Worm (Caenorhabditis elegans) whole organism, L3 larva: Measurements from ENCODE around the gene siah-1.

Experiments
- R02D3.7 ChIP-seq: fragments of 150-350 bp; optimal IDR thresholded peaks from 2 replicates; lab custom pipeline; 2014; ENCODE audit warnings: missing biosample characterization, missing genetic modification characterization
- ceh-28 ChIP-seq: fragments of 150-350 bp; optimal IDR thresholded peaks from 2 replicates; lab custom pipeline; 2014; ENCODE audit warnings: missing biosample characterization, missing genetic modification reagents, missing genetic modification characterization
- egl-5 ChIP-seq: fragments of 150-350 bp; optimal IDR thresholded peaks from 2 replicates; lab custom pipeline; 2017; ENCODE audit warnings: missing biosample characterization, missing genetic modification reagents, missing genetic modification characterization, inconsistent platforms
- elt-2 ChIP-seq: sonication (generic microtip); optimal IDR thresholded peaks from 2 replicates; lab custom pipeline; 2016; ENCODE audit warnings: missing genetic modification reagents, mild to moderate bottlenecking, missing genetic modification characterization, missing compliant biosample characterization
- elt-3 ChIP-seq, 3 experiments: fragments of 150-350 bp in 1 of 3; sonication (generic microtip) in 2 of 3; optimal IDR thresholded peaks; 2 replicates in 2 of 3; 4 replicates in 1 of 3; lab custom pipeline; 2014 to 2017; ENCODE audit warnings: missing biosample characterization in 3 of 3, missing genetic modification characterization in 3 of 3
- fos-1 ChIP-seq: fragments of 150-350 bp; optimal IDR thresholded peaks from 2 replicates; lab custom pipeline; 2014; ENCODE audit warnings: missing biosample characterization, missing genetic modification characterization
- lin-15B ChIP-seq: fragments of 150-350 bp; optimal IDR thresholded peaks from 2 replicates; lab custom pipeline; 2014; ENCODE audit warnings: missing biosample characterization, missing genetic modification characterization
- nfya-1 ChIP-seq: sonication (generic microtip); optimal IDR thresholded peaks from 2 replicates; lab custom pipeline; 2017; ENCODE audit warnings: missing genetic modification characterization, mild to moderate bottlenecking, missing compliant biosample characterization, antibody characterized with exemption, moderate library complexity; ENCODE audit not compliant: insufficient read depth
- nhr-23 ChIP-seq: fragments of 150-350 bp; optimal IDR thresholded peaks from 2 replicates; lab custom pipeline; 2014; ENCODE audit warnings: missing biosample characterization, missing genetic modification reagents, missing genetic modification characterization
- nhr-28 ChIP-seq: fragments of 150-350 bp; optimal IDR thresholded peaks from 2 replicates; lab custom pipeline; 2014; ENCODE audit warnings: missing biosample characterization, missing genetic modification characterization
- nhr-67 ChIP-seq: fragments of 150-350 bp; optimal IDR thresholded peaks from 2 replicates; lab custom pipeline; 2014; ENCODE audit warnings: missing biosample characterization, missing genetic modification characterization
- nhr-77 ChIP-seq: fragments of 150-350 bp; optimal IDR thresholded peaks from 2 replicates; lab custom pipeline; 2014; ENCODE audit warnings: missing biosample characterization, missing genetic modification characterization
- sea-2 ChIP-seq: fragments of 150-350 bp; sonication (generic microtip); optimal IDR thresholded peaks from 4 replicates; lab custom pipeline; 2014; ENCODE audit warnings: missing biosample characterization, missing genetic modification reagents, missing genetic modification characterization
- skn-1 ChIP-seq: fragments of 150-350 bp; optimal IDR thresholded peaks from 2 replicates; lab custom pipeline; 2014; ENCODE audit warnings: missing biosample characterization, missing genetic modification characterization
- tbx-2 ChIP-seq: sonication (generic microtip); optimal IDR thresholded peaks from 2 replicates; lab custom pipeline; 2016; ENCODE audit warnings: mild to moderate bottlenecking, missing genetic modification characterization, missing compliant biosample characterization
- unc-39 ChIP-seq: sonication (generic microtip); optimal IDR thresholded peaks from 4 replicates; lab custom pipeline; 2017; ENCODE audit warnings: missing biosample characterization, missing genetic modification characterization
- zag-1 ChIP-seq: fragments of 150-350 bp; optimal IDR thresholded peaks from 2 replicates; lab custom pipeline; 2014; ENCODE audit warnings: missing biosample characterization, missing genetic modification characterization

The siah-1 gene

DNA sequence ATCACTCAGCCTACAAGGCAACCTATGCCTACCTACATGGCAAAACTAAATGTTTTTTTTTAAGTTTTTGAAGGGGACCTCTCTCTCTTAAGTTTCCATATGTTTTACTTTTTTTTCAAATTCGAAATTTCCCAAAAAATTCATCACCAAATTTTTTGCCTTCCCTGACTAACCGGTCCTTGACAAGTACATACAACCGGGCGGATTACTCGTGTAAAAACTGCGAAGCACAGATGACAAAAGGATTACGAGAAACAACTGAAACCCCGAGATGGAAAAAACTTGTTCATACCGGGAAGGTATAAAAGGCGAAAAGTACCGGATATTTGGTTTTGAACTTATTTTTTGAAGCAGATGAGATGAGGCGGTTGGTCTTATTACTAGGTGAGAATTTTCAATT, 50.6 kb downstream of the siah-1 start, which contains the start of gene K09B3.1:
K09B3.1 (plus strand) TSS at position 301 of the 400 bp plus-strand sequence.
- no peak for TF ChIP-seq nfya-1
- TF ChIP-seq ceh-28 (tag; lab: Kevin White, UChicago) = no peak
- TF ChIP-seq zag-1 (tag; lab: Kevin White, UChicago) = no peak
- TF ChIP-seq R02D3.7 (tag; lab: Kevin White, UChicago) = no peak
- no peak for TF ChIP-seq elt-3 (tag; optimal IDR thresholded peaks at IDR 0.05; lab: Kevin White, UChicago)
- TF ChIP-seq lin-15B = no peak
- no peak for TF ChIP-seq tbx-2 (tag; lab: Kevin White, UChicago)
- TF ChIP-seq nhr-77 (tag; lab: Kevin White, UChicago) = no peak
- TF ChIP-seq sea-2 (GFP tag; lab: Kevin White, UChicago) = no peak
- TF ChIP-seq fos-1 (tag; lab: Kevin White, UChicago) = no peak
- TF ChIP-seq unc-39 (tag; lab: Kevin White, UChicago) = no peak
- no peak for TF ChIP-seq nhr-28 (tag; lab: Kevin White, UChicago)
- TF ChIP-seq skn-1 (tag; lab: Kevin White, UChicago) = no peak
- TF ChIP-seq elt-2 (tag; lab: Kevin White, UChicago) = no peak
- no peak for TF ChIP-seq nhr-67 (tag; lab: Kevin White, UChicago)
- TF ChIP-seq egl-5 = no peak
- TF ChIP-seq nhr-23 (tag; lab: Kevin White, UChicago) = no peak
